Fruit fly (Drosophila melanogaster) Kc167 (cell line): ENCODE results near the gene Ada1-2.

Experiments
- Myc ChIP-seq: fragments of >200 bp; optimal IDR thresholded peaks from 2 replicates; lab custom pipeline; 2017; ENCODE audit warnings: missing external identifiers
- Sin3A ChIP-seq: fragments of >200 bp; optimal IDR thresholded peaks from 2 replicates; lab custom pipeline; 2018; ENCODE audit warnings: missing external identifiers
- h ChIP-seq: fragments of >200 bp; optimal IDR thresholded peaks from 3 replicates; lab custom pipeline; 2018; ENCODE audit warnings: missing external identifiers
- insv ChIP-seq: fragments of >200 bp; optimal IDR thresholded peaks from 3 replicates; lab custom pipeline; 2018; ENCODE audit warnings: missing external identifiers
- psq ChIP-seq: fragments of >200 bp; optimal IDR thresholded peaks from 2 replicates; lab custom pipeline; 2017; ENCODE audit warnings: missing external identifiers
- ttk ChIP-seq: sonication (Bioruptor generic); optimal IDR thresholded peaks from 2 replicates; lab custom pipeline; 2017; ENCODE audit warnings: missing external identifiers

The Ada1-2 gene

dm6 chr2L:12026458-12027431 is 34.0 kb downstream of the Ada1-2 start:
- TF ChIP-seq psq: no peak

dm6 chr2L:12027435-12027834 is 34.7 kb downstream of the Ada1-2 start, which contains the start of gene dmGlut:
Gene dmGlut, plus strand, starts transcription at chr2L:12027438.
- TF ChIP-seq Sin3A (lab: Kevin White, UChicago) (no peak), insv (lab: Kevin White, UChicago) (no peak), psq (no peak), ttk (lab: Kevin White, UChicago) (no peak), Myc (lab: Kevin White, UChicago) (no peak), h (lab: Kevin White, UChicago) (no peak)

dm6 chr2L:12028102-12028501 is 35.4 kb downstream of the Ada1-2 start:
- no peak for TF ChIP-seq ttk (lab: Kevin White, UChicago)
- no peak for TF ChIP-seq Sin3A (lab: Kevin White, UChicago)
- TF ChIP-seq psq: no peak
- no peak for TF ChIP-seq insv (lab: Kevin White, UChicago)
- no peak for TF ChIP-seq h (lab: Kevin White, UChicago)
- no peak for TF ChIP-seq Myc (lab: Kevin White, UChicago)

dm6 chr2L:12028808-12029207 is 36.1 kb downstream of the Ada1-2 start:
- no peak for TF ChIP-seq ttk (lab: Kevin White, UChicago)
- TF ChIP-seq h (lab: Kevin White, UChicago): no peak
- TF ChIP-seq insv (lab: Kevin White, UChicago): no peak
- no peak for TF ChIP-seq Myc (lab: Kevin White, UChicago)
- no peak for TF ChIP-seq Sin3A (lab: Kevin White, UChicago)
- no peak for TF ChIP-seq psq

dm6 chr2L:12029594-12030197 is 37.0 kb downstream of the Ada1-2 start:
- no peak for TF ChIP-seq ttk (lab: Kevin White, UChicago)
- no peak for TF ChIP-seq psq
- no peak for TF ChIP-seq Myc (lab: Kevin White, UChicago)
- TF ChIP-seq h (lab: Kevin White, UChicago): no peak

dm6 chr2L:12030552-12031131 is 37.9 kb downstream of the Ada1-2 start:
- TF ChIP-seq insv (lab: Kevin White, UChicago) (no peak), h (lab: Kevin White, UChicago) (no peak)

- TF ChIP-seq Myc (lab: Kevin White, UChicago): no peak
- no peak for TF ChIP-seq Sin3A (lab: Kevin White, UChicago)
- TF ChIP-seq insv (lab: Kevin White, UChicago): no peak
- no peak for TF ChIP-seq psq
- TF ChIP-seq h (lab: Kevin White, UChicago): no peak
- no peak for TF ChIP-seq ttk (lab: Kevin White, UChicago)
These were observed 41.2 kb downstream of the Ada1-2 start, which contains the start of gene CG18788 for dm6 chr2L:12033890-12034289. Gene CG18788, plus strand, starts transcription at chr2L:12034190.

dm6 chr2L:12038177-12038581 is 45.5 kb downstream of the Ada1-2 start, which contains the start of gene Tom70:
Gene Tom70, minus strand, starts transcription at chr2L:12038511.
- no peak for TF ChIP-seq ttk (lab: Kevin White, UChicago)
- no peak for TF ChIP-seq insv (lab: Kevin White, UChicago)
- TF ChIP-seq Myc (lab: Kevin White, UChicago): no peak
- no peak for TF ChIP-seq h (lab: Kevin White, UChicago)
- no peak for TF ChIP-seq psq
- TF ChIP-seq Sin3A (lab: Kevin White, UChicago): no peak

dm6 chr2L:12040510-12040909 is 47.8 kb downstream of the Ada1-2 start, which contains the start of gene CG6766:
Gene CG6766, minus strand, starts transcription at chr2L:12040689.
- no peak for TF ChIP-seq ttk (lab: Kevin White, UChicago)
- no peak for TF ChIP-seq Sin3A (lab: Kevin White, UChicago)
